Fruit fly (Drosophila melanogaster): ENCODE data around the gene CG3842.

The CG3842 gene

dm6 chrX:6353613-6353986 lies 16.0 kb downstream of the CG3842 start (continued):
- TF ChIP-seq CG7271 (tag; optimal IDR thresholded peaks at IDR 0.05), result no peak
- peak; percentile 64; the same call in 1 of the 2 replicates for TF ChIP-seq rib (GFP tag; IDR thresholded peaks at IDR 0.05)
- peak; percentile 87 for TF ChIP-seq ATbp (GFP tag; optimal IDR thresholded peaks at IDR 0.05)
- TF ChIP-seq ham (GFP tag; IDR thresholded peaks at IDR 0.05), result 0 out of 2 replicates have a peak, but pooled peaks have one; percentile 40
- TF ChIP-seq sima (GFP tag; optimal IDR thresholded peaks at IDR 0.05), result no peak
- TF ChIP-seq CG31365 (tag; optimal IDR thresholded peaks at IDR 0.05), result no peak
- TF ChIP-seq CG34422 (GFP tag; IDR thresholded peaks at IDR 0.05), result peak; percentile 85
- TF ChIP-seq HLH54F (GFP tag; optimal IDR thresholded peaks at IDR 0.05), result no peak
- TF ChIP-seq CG9932 (GFP tag; IDR thresholded peaks at IDR 0.05), result peak; percentile 79
- peak; percentile 44 for TF ChIP-seq lilli (GFP tag; optimal IDR thresholded peaks at IDR 0.05)
- peak; percentile 97 for TF ChIP-seq CG31441 (GFP tag; IDR thresholded peaks at IDR 0.05)
- peak; percentile 87 for TF ChIP-seq sens (GFP tag)
- TF ChIP-seq croc (GFP tag; conservative IDR thresholded peaks at IDR 0.05), result peak; percentile 75
- no peak for TF ChIP-seq CG16863 (GFP tag; optimal IDR thresholded peaks at IDR 0.05)
- TF ChIP-seq CG10366 (GFP tag; IDR thresholded peaks at IDR 0.05), result peak; percentile 71
- peak; percentile 60; the same call in 1 of the 2 replicates for TF ChIP-seq CG6272 (GFP tag; IDR thresholded peaks at IDR 0.05)
- TF ChIP-seq yki (optimal IDR thresholded peaks at IDR 0.05), result no peak
- no peak for TF ChIP-seq maf-S (GFP tag; optimal IDR thresholded peaks at IDR 0.05)
- peak; percentile 31; the same call in 1 of the 2 replicates for TF ChIP-seq GATAe (GFP tag; conservative IDR thresholded peaks at IDR 0.05)
- peak; percentile 52; the same call in 1 of the 2 replicates for TF ChIP-seq sim (GFP tag; IDR thresholded peaks at IDR 0.05)
- peak; percentile 65 for TF ChIP-seq al (GFP tag; IDR thresholded peaks at IDR 0.05)
- TF ChIP-seq pho (GFP tag; optimal IDR thresholded peaks at IDR 0.05), result peak; percentile 23
- TF ChIP-seq ash1 (GFP tag; optimal IDR thresholded peaks at IDR 0.05), result no peak
- peak; percentile 81 for TF ChIP-seq CG16815 (GFP tag; optimal IDR thresholded peaks at IDR 0.05)
- TF ChIP-seq Scr (GFP tag; IDR thresholded peaks at IDR 0.05; ENCODE audit: partially characterized antibody), result no peak
- TF ChIP-seq en (GFP tag; optimal IDR thresholded peaks at IDR 0.05), result no peak
- peak; percentile 92 for TF ChIP-seq CG12391 (tag; optimal IDR thresholded peaks at IDR 0.05)
- no peak for TF ChIP-seq Hr39 (optimal IDR thresholded peaks at IDR 0.05)
- TF ChIP-seq CG7372 (GFP tag; IDR thresholded peaks at IDR 0.05), result peak; percentile 75
- peak; percentile 78 for TF ChIP-seq CG12769 (tag; optimal IDR thresholded peaks at IDR 0.05)
- TF ChIP-seq CG2120 (GFP tag; optimal IDR thresholded peaks at IDR 0.05), result peak; percentile 79
- peak; percentile 52 for TF ChIP-seq slou (GFP tag; optimal IDR thresholded peaks at IDR 0.05)
- peak; percentile 66 for TF ChIP-seq trh (GFP tag; optimal IDR thresholded peaks at IDR 0.05)
- TF ChIP-seq Sox102F (GFP tag; optimal IDR thresholded peaks at IDR 0.05), result peak; percentile 89
- peak; percentile 78 for TF ChIP-seq ewg (GFP tag; optimal IDR thresholded peaks at IDR 0.05)
- TF ChIP-seq run (tag; optimal IDR thresholded peaks at IDR 0.05), result peak; percentile 72
- TF ChIP-seq CG3281 (GFP tag; optimal IDR thresholded peaks at IDR 0.05), result peak; percentile 88
- TF ChIP-seq CG6765 (GFP tag; optimal IDR thresholded peaks at IDR 0.05), result peak; percentile 86
- peak; percentile 90 for TF ChIP-seq so (GFP tag; IDR thresholded peaks at IDR 0.05)
- TF ChIP-seq CG6813 (GFP tag; optimal IDR thresholded peaks at IDR 0.05), result peak; percentile 86
- peak; percentile 74 for TF ChIP-seq CG2875 (GFP tag; optimal IDR thresholded peaks at IDR 0.05)
- TF ChIP-seq Hmr (GFP tag; optimal IDR thresholded peaks at IDR 0.05), result peak; percentile 91
- no peak for TF ChIP-seq CG13287 (GFP tag; IDR thresholded peaks at IDR 0.05; ENCODE audit: partially characterized antibody)
- TF ChIP-seq onecut (GFP tag; IDR thresholded peaks at IDR 0.05), result peak; percentile 48; the same call in 1 of the 2 replicates
- TF ChIP-seq Chrac-16 (GFP tag; optimal IDR thresholded peaks at IDR 0.05), result peak; percentile 77
- TF ChIP-seq CG10654 (GFP tag; optimal IDR thresholded peaks at IDR 0.05), result peak; percentile 74
- peak; percentile 7 for TF ChIP-seq CG8089 (GFP tag; optimal IDR thresholded peaks at IDR 0.05)
- peak; percentile 93 for TF ChIP-seq CG18599 (GFP tag; optimal IDR thresholded peaks at IDR 0.05)
- TF ChIP-seq HHEX (GFP tag; optimal IDR thresholded peaks at IDR 0.05), result peak; percentile 85
- TF ChIP-seq Mad (GFP tag; optimal IDR thresholded peaks at IDR 0.05), result peak; percentile 50
- TF ChIP-seq PHDP (tag; optimal IDR thresholded peaks at IDR 0.05), result peak; percentile 90
- no peak for TF ChIP-seq Camta (GFP tag; optimal IDR thresholded peaks at IDR 0.05)

Data from whole organism, embryonic.